Worm (Caenorhabditis elegans): ENCODE data around the gene K07B1.4.

The K07B1.4 gene

DNA sequence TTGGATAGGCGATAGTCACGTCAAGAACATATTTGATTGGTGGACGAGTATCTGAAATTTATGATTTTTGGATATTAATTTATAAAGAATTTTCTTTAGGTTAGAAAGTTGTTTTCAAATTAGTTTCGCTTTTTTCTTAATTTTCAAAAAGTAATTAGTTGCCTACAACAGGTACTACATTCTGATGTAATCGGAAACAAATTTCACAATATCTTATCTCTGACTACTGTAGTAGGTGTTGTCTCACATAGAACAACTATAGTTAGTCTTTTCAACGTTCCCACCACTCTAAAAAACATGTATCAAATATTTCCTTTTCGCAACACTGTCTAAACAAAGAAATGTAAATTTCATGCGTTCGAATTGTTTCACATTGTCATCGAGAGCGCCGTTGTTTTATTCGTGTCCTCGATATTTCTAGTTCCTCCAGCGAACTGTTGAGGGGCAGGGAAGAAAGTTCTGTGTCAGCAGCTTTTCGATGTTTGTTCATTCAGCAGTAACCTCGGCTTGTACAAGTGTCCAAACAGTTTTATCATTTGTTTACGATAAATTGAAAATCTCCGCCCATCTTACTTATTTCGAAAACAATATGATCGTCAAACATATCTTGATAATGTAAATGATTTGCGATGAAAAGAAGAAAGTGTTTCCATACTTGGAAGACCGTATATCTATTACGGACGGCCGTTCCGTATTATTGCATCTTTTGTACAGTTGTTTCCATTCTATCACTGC is 642 bp downstream of the K07B1.4 start:
- TF ChIP-seq hmg-1.2 (GFP tag; IDR thresholded peaks at IDR 0.05) (0 out of 2 replicates have a peak, but pooled peaks have one; percentile 4), cebp-1 (GFP tag; IDR thresholded peaks at IDR 0.05) (no peak), cebp-1 (tag; optimal IDR thresholded peaks at IDR 0.05) (peak; percentile 42), Y56A3A.18 (GFP tag; IDR thresholded peaks at IDR 0.05) (no peak)

DNA sequence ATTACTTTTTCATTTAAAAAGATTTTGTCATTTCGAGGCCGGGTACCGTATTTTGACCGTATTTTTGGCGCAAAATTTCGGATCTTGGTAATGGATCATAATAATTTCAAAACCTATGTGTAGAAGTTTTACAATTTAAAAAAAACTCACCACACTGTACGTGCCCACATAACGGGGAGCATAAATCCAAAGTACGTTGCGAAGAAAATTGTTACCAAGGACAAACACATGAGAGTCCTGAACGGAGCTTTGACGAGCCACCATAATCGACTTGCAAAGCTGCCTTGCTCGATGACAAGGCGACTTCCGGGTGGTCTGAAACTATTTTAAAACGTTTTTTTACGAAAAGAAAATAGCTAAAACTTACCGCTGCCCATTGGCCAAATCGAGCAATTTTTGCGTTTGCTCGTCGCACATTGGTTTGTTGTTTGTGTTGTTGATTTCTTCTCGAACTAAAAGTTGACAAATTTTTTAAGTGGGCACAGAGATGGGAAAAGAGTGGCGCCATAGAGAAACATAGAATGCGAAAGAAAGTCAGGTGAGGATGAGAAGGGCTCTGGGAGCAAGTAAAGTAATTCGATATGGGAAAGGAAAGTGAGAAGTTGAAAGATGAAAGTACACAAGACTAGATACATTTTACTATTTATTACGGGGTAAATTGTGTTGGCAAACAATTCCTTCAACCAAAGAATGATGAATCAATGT is 4.0 kb downstream of the K07B1.4 start:
- no peak for TF ChIP-seq ztf-3 (GFP tag; optimal IDR thresholded peaks at IDR 0.05)
- no peak for TF ChIP-seq F22D6.2 (tag; optimal IDR thresholded peaks at IDR 0.05)
- TF ChIP-seq nfyb-1 (GFP tag; IDR thresholded peaks at IDR 0.05): no peak
- no peak for TF ChIP-seq C06A6.2 (GFP tag; conservative IDR thresholded peaks at IDR 0.05)
- no peak for TF ChIP-seq nhr-179 (tag; optimal IDR thresholded peaks at IDR 0.05)
- TF ChIP-seq F57C9.4 (tag; optimal IDR thresholded peaks at IDR 0.05): no peak
- TF ChIP-seq Y67H2A.10 (GFP tag; conservative IDR thresholded peaks at IDR 0.05): no peak
- TF ChIP-seq nhr-80 (tag; optimal IDR thresholded peaks at IDR 0.05): no peak
- TF ChIP-seq pha-4 (tag; optimal IDR thresholded peaks at IDR 0.05): no peak

DNA sequence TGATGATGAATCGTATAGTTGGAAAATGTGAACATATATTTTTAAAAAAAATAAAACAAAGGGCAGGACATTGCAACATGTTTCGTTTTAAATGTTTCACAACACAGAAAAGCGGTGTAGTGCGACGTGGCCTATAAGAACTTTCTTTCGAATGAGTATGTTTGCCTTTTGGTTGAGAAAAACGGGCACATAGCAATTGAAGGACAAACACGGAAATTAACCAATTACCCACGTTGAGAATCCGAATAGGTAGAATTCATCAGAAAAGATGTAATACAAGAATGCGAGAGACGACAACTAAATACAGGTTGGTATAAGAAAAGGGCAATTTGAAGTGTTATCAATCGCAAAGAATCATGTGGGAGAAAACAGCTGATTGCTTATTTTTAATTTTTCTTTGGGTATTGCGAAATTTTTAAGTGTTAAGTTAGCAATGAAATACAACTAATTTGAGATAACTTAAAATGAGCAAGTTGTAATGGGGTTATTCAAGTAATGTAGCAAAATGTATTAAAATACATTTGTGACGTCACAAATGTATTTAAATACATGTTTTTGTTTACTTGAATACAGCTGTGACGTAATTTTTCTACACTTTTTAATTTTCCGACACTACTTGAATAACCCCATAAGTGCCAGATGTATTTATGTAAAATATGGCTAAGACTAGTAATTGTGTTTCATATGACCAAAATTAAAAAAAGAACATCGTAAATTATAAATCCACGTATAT is 4.7 kb downstream of the K07B1.4 start, which contains the start of gene acl-14:
acl-14 (minus strand) TSS at position 316 of the 733 bp plus-strand sequence.
- TF ChIP-seq lin-26 (GFP tag; IDR thresholded peaks at IDR 0.05) (0 out of 2 replicates have a peak, but pooled peaks have one; percentile 15), hlh-26 (GFP tag; conservative IDR thresholded peaks at IDR 0.05) (no peak), ets-4 (GFP tag; optimal IDR thresholded peaks at IDR 0.05) (no peak), ztf-6 (GFP tag; IDR thresholded peaks at IDR 0.05) (no peak), cebp-1 (GFP tag; IDR thresholded peaks at IDR 0.05) (peak; percentile 96), cebp-1 (tag; optimal IDR thresholded peaks at IDR 0.05) (peak; percentile 97), let-607 (tag; optimal IDR thresholded peaks at IDR 0.05) (no peak), ztf-18 (tag; optimal IDR thresholded peaks at IDR 0.05) (no peak), bed-1 (GFP tag; IDR thresholded peaks at IDR 0.05) (no peak)

DNA sequence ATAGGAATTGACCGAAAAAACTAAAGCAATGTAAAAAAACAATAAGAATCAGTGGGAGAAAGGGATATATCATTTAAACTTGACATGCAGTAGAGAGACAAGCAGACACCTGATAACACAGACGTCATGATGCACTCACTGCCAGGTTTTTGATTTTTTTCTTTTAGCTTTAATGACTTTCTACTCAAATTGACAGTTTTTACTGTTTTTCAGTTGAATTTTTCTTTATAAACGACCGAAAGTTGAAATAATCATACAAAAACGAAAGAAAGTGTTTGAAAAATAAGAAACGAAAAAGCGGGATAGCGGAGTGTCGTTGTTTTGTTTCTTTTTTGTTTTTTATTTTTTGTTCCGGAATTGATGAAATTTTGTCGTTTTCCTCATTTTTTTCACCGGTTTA is 5.4 kb downstream of the K07B1.4 start, which contains the start of gene ucp-4:
ucp-4 (plus strand) TSS at position 83 of the 400 bp plus-strand sequence.
- no peak for TF ChIP-seq B0035.1 (tag; optimal IDR thresholded peaks at IDR 0.05)
- no peak for TF ChIP-seq lag-1 (GFP tag; IDR thresholded peaks at IDR 0.05)
- peak; percentile 30; the same call in 1 of the 2 replicates for TF ChIP-seq egl-44 (GFP tag; IDR thresholded peaks at IDR 0.05)
- TF ChIP-seq unc-130 (GFP tag; optimal IDR thresholded peaks at IDR 0.05): no peak
- TF ChIP-seq athp-1 (tag; optimal IDR thresholded peaks at IDR 0.05): no peak
- TF ChIP-seq snpc-4 (GFP tag; optimal IDR thresholded peaks at IDR 0.05): no peak
- peak in 1 of 4 experiments; percentile 33 for TF ChIP-seq snpc-4 (tag; optimal IDR thresholded peaks at IDR 0.05)
- TF ChIP-seq nfya-2 (GFP tag; IDR thresholded peaks at IDR 0.05): no peak
- peak; percentile 76 for TF ChIP-seq attf-3 (GFP tag; conservative IDR thresholded peaks at IDR 0.05)
- no peak for TF ChIP-seq Y53G8AR.9 (GFP tag; conservative IDR thresholded peaks at IDR 0.05)
- peak; percentile 4 for TF ChIP-seq atf-7 (tag; optimal IDR thresholded peaks at IDR 0.05)
- no peak for TF ChIP-seq nhr-27 (tag; optimal IDR thresholded peaks at IDR 0.05)
- peak; percentile 72 for TF ChIP-seq nhr-80 (tag; optimal IDR thresholded peaks at IDR 0.05)
- TF ChIP-seq repo-1 (tag; optimal IDR thresholded peaks at IDR 0.05): no peak
- peak; percentile 75 for TF ChIP-seq unc-62 (GFP tag; optimal IDR thresholded peaks at IDR 0.05)

Measured in whole organism, young adult.